Worm (Caenorhabditis elegans) whole organism, late embryonic: Measurements from ENCODE around the gene F08H9.2.

Experiments used
- C08G9.2 ChIP-seq: sonication (generic microtip); optimal IDR thresholded peaks from 2 replicates; lab custom pipeline; 2016; ENCODE audit warnings: mild to moderate bottlenecking, missing genetic modification characterization, moderate library complexity, missing compliant biosample characterization
- T23F11.4 ChIP-seq: fragments of 200-800 bp; sonication (Bioruptor generic); optimal IDR thresholded peaks from 2 replicates; lab custom pipeline; 2018; ENCODE audit warnings: mild to moderate bottlenecking, missing genetic modification characterization, missing compliant biosample characterization
- ahr-1 ChIP-seq: sonication (generic microtip); optimal IDR thresholded peaks from 2 replicates; lab custom pipeline; 2016; ENCODE audit warnings: missing genetic modification characterization, missing compliant biosample characterization
- ama-1 ChIP-seq: fragments of 150-350 bp; optimal IDR thresholded peaks from 2 replicates; lab custom pipeline; 2014
- ceh-14 ChIP-seq: sonication (generic microtip); optimal IDR thresholded peaks from 2 replicates; lab custom pipeline; 2016; ENCODE audit warnings: missing genotype, missing genetic modification characterization, missing compliant biosample characterization
- ceh-19 ChIP-seq: fragments of 200-800 bp; sonication (Bioruptor generic); optimal IDR thresholded peaks from 2 replicates; lab custom pipeline; 2018; ENCODE audit warnings: mild to moderate bottlenecking, missing genetic modification characterization, missing compliant biosample characterization
- ceh-22 ChIP-seq: sonication (generic microtip); optimal IDR thresholded peaks from 2 replicates; lab custom pipeline; 2017; ENCODE audit warnings: missing biosample characterization, missing genetic modification characterization
- ceh-30 ChIP-seq: fragments of 150-350 bp; optimal IDR thresholded peaks from 2 replicates; lab custom pipeline; 2014; ENCODE audit warnings: missing biosample characterization, missing genetic modification characterization
- ceh-45 ChIP-seq: fragments of 200-800 bp; sonication (Bioruptor generic); IDR thresholded peaks from 2 replicates; pipeline ENCODE4 v1.3.6; 2022; ENCODE audit warnings: missing genetic modification reagents, missing genetic modification characterization, missing compliant biosample characterization
- ceh-48 ChIP-seq: sonication (generic microtip); optimal IDR thresholded peaks from 2 replicates; lab custom pipeline; 2016; ENCODE audit warnings: missing genetic modification characterization, inconsistent platforms, missing compliant biosample characterization
- ceh-9 ChIP-seq: sonication (generic microtip); optimal IDR thresholded peaks from 2 replicates; lab custom pipeline; 2016; ENCODE audit warnings: mild to moderate bottlenecking, missing genetic modification characterization, inconsistent platforms, missing compliant biosample characterization
- che-1 ChIP-seq: sonication (generic microtip); optimal IDR thresholded peaks from 2 replicates; lab custom pipeline; 2016; ENCODE audit warnings: mild to moderate bottlenecking, missing genetic modification characterization, missing compliant biosample characterization
- elt-2 ChIP-seq: sonication (generic microtip); optimal IDR thresholded peaks from 2 replicates; lab custom pipeline; 2016; ENCODE audit warnings: missing genetic modification reagents, missing genetic modification characterization, missing compliant biosample characterization
- ets-4 ChIP-seq: sonication (generic microtip); optimal IDR thresholded peaks from 2 replicates; lab custom pipeline; 2016; ENCODE audit warnings: missing genetic modification characterization, missing compliant biosample characterization
- fkh-6 ChIP-seq: sonication (generic microtip); optimal IDR thresholded peaks from 2 replicates; lab custom pipeline; 2016; ENCODE audit warnings: missing genetic modification characterization, missing compliant biosample characterization
- gmeb-2 ChIP-seq: sonication (generic microtip); optimal IDR thresholded peaks from 2 replicates; lab custom pipeline; 2016; ENCODE audit warnings: missing genetic modification characterization, inconsistent platforms, missing compliant biosample characterization
- hlh-15 ChIP-seq: sonication (generic microtip); optimal IDR thresholded peaks from 2 replicates; lab custom pipeline; 2016; ENCODE audit warnings: missing genetic modification characterization, missing compliant biosample characterization
- hlh-6 ChIP-seq: sonication (generic microtip); optimal IDR thresholded peaks from 2 replicates; lab custom pipeline; 2016; ENCODE audit warnings: missing genotype, missing genetic modification characterization, missing compliant biosample characterization
- lin-11 ChIP-seq: fragments of 200-800 bp; sonication (Bioruptor generic); optimal IDR thresholded peaks from 2 replicates; lab custom pipeline; 2018; ENCODE audit warnings: mild to moderate bottlenecking, missing genetic modification characterization, missing compliant biosample characterization
- mec-3 ChIP-seq: sonication (generic microtip); optimal IDR thresholded peaks from 2 replicates; lab custom pipeline; 2016; ENCODE audit warnings: borderline replicate concordance, missing genetic modification characterization, missing compliant biosample characterization
- nhr-11 ChIP-seq: fragments of 150-350 bp; optimal IDR thresholded peaks from 2 replicates; lab custom pipeline; 2014; ENCODE audit warnings: missing biosample characterization, missing genetic modification characterization
- npax-4 ChIP-seq: sonication (generic microtip); optimal IDR thresholded peaks from 2 replicates; lab custom pipeline; 2016; ENCODE audit warnings: missing genetic modification characterization, missing compliant biosample characterization
- odd-2 ChIP-seq: sonication (generic microtip); optimal IDR thresholded peaks from 2 replicates; lab custom pipeline; 2017; ENCODE audit warnings: antibody characterized with exemption, mild to moderate bottlenecking, missing genetic modification characterization, missing compliant biosample characterization
- pha-4 ChIP-seq: fragments of 150-350 bp; optimal IDR thresholded peaks from 2 replicates; lab custom pipeline; 2018; ENCODE audit warnings: missing biosample characterization, missing genetic modification reagents, missing genetic modification characterization
- pqm-1 ChIP-seq: sonication (generic microtip); optimal IDR thresholded peaks from 2 replicates; lab custom pipeline; 2016; ENCODE audit warnings: missing genetic modification characterization, missing compliant biosample characterization
- sox-2 ChIP-seq: fragments of 200-800 bp; sonication (Bioruptor generic); IDR thresholded peaks from 2 replicates; pipeline ENCODE4 v1.3.6; 2022; ENCODE audit warnings: missing genetic modification reagents, missing genetic modification characterization, missing compliant biosample characterization
- sox-4 ChIP-seq: sonication (generic microtip); optimal IDR thresholded peaks from 2 replicates; lab custom pipeline; 2017; ENCODE audit warnings: mild to moderate bottlenecking, missing genetic modification characterization, inconsistent platforms, missing compliant biosample characterization
- syd-9 ChIP-seq: sonication (generic microtip); optimal IDR thresholded peaks from 2 replicates; lab custom pipeline; 2016; ENCODE audit warnings: mild to moderate bottlenecking, missing genetic modification characterization, moderate library complexity, missing compliant biosample characterization
- tbx-7 ChIP-seq: sonication (generic microtip); optimal IDR thresholded peaks from 2 replicates; lab custom pipeline; 2016; ENCODE audit warnings: missing genotype, missing genetic modification characterization, missing compliant biosample characterization
- unc-42 ChIP-seq: sonication (generic microtip); optimal IDR thresholded peaks from 2 replicates; lab custom pipeline; 2016; ENCODE audit warnings: missing genotype, missing genetic modification characterization, missing compliant biosample characterization
- unc-86 ChIP-seq: sonication (generic microtip); optimal IDR thresholded peaks from 2 replicates; lab custom pipeline; 2016; ENCODE audit warnings: missing genetic modification characterization, missing compliant biosample characterization
- ztf-16 ChIP-seq: sonication (generic microtip); optimal IDR thresholded peaks from 2 replicates; lab custom pipeline; 2017; ENCODE audit warnings: missing genetic modification characterization, missing compliant biosample characterization

Gene F08H9.2

ce11 chrV:14446453-14446852 lies 14.0 kb upstream of the F08H9.2 start:
- TF ChIP-seq hlh-15 (tag; lab: Kevin White, UChicago) (no peak), ceh-48 (tag; lab: Kevin White, UChicago) (no peak), hlh-6 (tag; lab: Kevin White, UChicago) (no peak), npax-4 (tag; lab: Kevin White, UChicago) (no peak), ztf-16 (tag; lab: Kevin White, UChicago) (no peak), ceh-45 (no peak), pha-4 (tag; lab: Kevin White, UChicago) (no peak), ama-1 (no peak), ahr-1 (no peak), ceh-19 (GFP tag; lab: Kevin White, UChicago) (no peak)

ce11 chrV:14447240-14447763 lies 13.2 kb upstream of the F08H9.2 start, which contains the start of the genes dlat-1 and fntb-1:
Gene dlat-1, minus strand, starts transcription at chrV:14447290.
Gene fntb-1, plus strand, starts transcription at chrV:14447651.
- TF ChIP-seq elt-2 (tag; lab: Kevin White, UChicago), result peak; percentile 89
- TF ChIP-seq ets-4 (tag; lab: Kevin White, UChicago), result no peak
- TF ChIP-seq pha-4 (tag; lab: Kevin White, UChicago), result no peak

DNA sequence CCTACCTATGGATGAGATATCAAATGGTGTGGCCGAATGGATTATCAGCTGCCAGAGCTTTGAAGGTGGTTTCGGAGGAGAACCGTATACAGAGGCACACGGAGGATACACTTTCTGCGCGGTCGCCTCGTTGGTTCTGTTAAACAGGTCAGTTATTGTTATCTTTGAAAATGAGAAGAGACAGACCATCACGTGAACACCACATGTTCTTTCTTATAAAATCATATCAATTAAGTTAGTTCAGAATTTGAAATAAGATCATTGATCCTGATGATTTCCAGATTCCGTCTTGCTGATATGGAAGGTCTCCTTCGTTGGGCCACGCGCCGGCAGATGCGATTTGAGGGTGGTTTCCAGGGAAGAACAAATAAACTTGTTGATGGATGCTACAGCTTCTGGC lies 11.8 kb upstream of the F08H9.2 start:
- no peak for TF ChIP-seq odd-2 (tag; lab: Kevin White, UChicago)
- TF ChIP-seq lin-11 (tag; lab: Kevin White, UChicago), result no peak
- TF ChIP-seq che-1 (tag; lab: Kevin White, UChicago), result no peak
- no peak for TF ChIP-seq syd-9 (tag; lab: Kevin White, UChicago)
- no peak for TF ChIP-seq pqm-1 (tag; lab: Kevin White, UChicago)
- TF ChIP-seq elt-2 (tag; lab: Kevin White, UChicago), result no peak
- no peak for TF ChIP-seq nhr-11 (tag; lab: Kevin White, UChicago)
- TF ChIP-seq sox-4, result no peak
- TF ChIP-seq pha-4 (tag; lab: Kevin White, UChicago), result no peak
- no peak for TF ChIP-seq mec-3
- no peak for TF ChIP-seq unc-86 (tag; lab: Kevin White, UChicago)
- TF ChIP-seq, all 69 proteins: peak for 0

- no peak for TF ChIP-seq ceh-19 (GFP tag; lab: Kevin White, UChicago)
- no peak for TF ChIP-seq ceh-45
- no peak for TF ChIP-seq unc-86 (tag; lab: Kevin White, UChicago)
- TF ChIP-seq ceh-22 (tag; lab: Kevin White, UChicago), result no peak
- no peak for TF ChIP-seq npax-4 (tag; lab: Kevin White, UChicago)
- TF ChIP-seq T23F11.4 (GFP tag; lab: Kevin White, UChicago), result no peak
- TF ChIP-seq unc-42 (tag; lab: Kevin White, UChicago), result no peak
- no peak for TF ChIP-seq sox-2
- TF ChIP-seq odd-2 (tag; lab: Kevin White, UChicago), result no peak
- TF ChIP-seq ceh-9 (tag; lab: Kevin White, UChicago), result no peak
- TF ChIP-seq C08G9.2 (tag; lab: Kevin White, UChicago), result no peak
- no peak for TF ChIP-seq fkh-6
- TF ChIP-seq hlh-15 (tag; lab: Kevin White, UChicago), result no peak
These were observed 11.1 kb upstream of the F08H9.2 start, which contains the start of gene F23B12.7 for ce11 chrV:14449397-14449796. Gene F23B12.7, plus strand, starts transcription at chrV:14449697.

- TF ChIP-seq unc-42 (tag; lab: Kevin White, UChicago) (peak; percentile 48), tbx-7 (no peak)
These were observed 3.8 kb upstream of the F08H9.2 start, which contains the start of gene bmk-1 for ce11 chrV:14456626-14457025. Gene bmk-1, minus strand, starts transcription at chrV:14456984.

DNA sequence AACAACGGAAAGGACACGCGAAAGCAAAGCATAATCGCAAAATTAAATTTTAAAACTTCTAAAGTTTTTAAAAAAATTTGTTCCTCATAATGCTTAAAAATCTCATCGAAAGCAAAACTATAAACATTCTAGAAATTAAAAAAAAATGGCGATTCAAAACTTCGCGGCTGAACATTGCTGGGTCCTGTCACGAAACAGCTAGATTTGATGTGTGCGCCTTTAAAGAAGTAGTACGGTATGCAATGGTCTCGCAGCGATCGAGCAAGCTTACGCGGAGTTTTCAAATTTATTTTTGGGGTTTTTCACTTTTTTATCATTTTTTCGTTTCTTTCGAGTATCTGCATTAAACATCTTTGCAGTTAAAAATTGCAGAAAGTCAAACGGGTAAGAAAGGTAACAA lies 3.4 kb upstream of the F08H9.2 start, which contains the start of gene coh-3:
Gene coh-3 (plus strand): TSS at position 353 of the 400 bp plus-strand sequence.
- TF ChIP-seq gmeb-2 (tag; lab: Kevin White, UChicago), result no peak
- TF ChIP-seq ceh-30 (tag; lab: Kevin White, UChicago), result no peak
- TF ChIP-seq ceh-14 (tag; lab: Kevin White, UChicago), result no peak
